Fruit fly (Drosophila melanogaster): Measurements from ENCODE around the gene B4.

The B4 gene

dm6 chr2L:13570982-13571426, 21.9 kb upstream of the B4 start (continued):
- no peak for TF ChIP-seq Camta (GFP tag; optimal IDR thresholded peaks at IDR 0.05)
- peak in 1 of 2 experiments; percentile 3 for TF ChIP-seq Hr78 (GFP tag; optimal IDR thresholded peaks at IDR 0.05)
- TF ChIP-seq Stat92E (GFP tag; optimal IDR thresholded peaks at IDR 0.05): no peak
- TF ChIP-seq Ada2b (GFP tag; IDR thresholded peaks at IDR 0.05): peak; percentile 5; the same call in 1 of the 2 replicates
- no peak for TF ChIP-seq run (tag; optimal IDR thresholded peaks at IDR 0.05)
- TF ChIP-seq CG12391 (tag; optimal IDR thresholded peaks at IDR 0.05): peak; percentile 43
- no peak for TF ChIP-seq Sry-β (GFP tag; optimal IDR thresholded peaks at IDR 0.05)
- no peak for TF ChIP-seq E2f1 (GFP tag; IDR thresholded peaks at IDR 0.05)
- no peak for TF ChIP-seq pum (GFP tag; optimal IDR thresholded peaks at IDR 0.05)
- no peak for TF ChIP-seq CG17328 (GFP tag; IDR thresholded peaks at IDR 0.05)
- TF ChIP-seq ATbp (GFP tag; optimal IDR thresholded peaks at IDR 0.05): peak; percentile 29
- no peak for TF ChIP-seq Dip2 (GFP tag; IDR thresholded peaks at IDR 0.05)
- TF ChIP-seq Max (GFP tag; optimal IDR thresholded peaks at IDR 0.05): peak; percentile 4
- TF ChIP-seq hkb (optimal IDR thresholded peaks at IDR 0.05): no peak
- TF ChIP-seq hkb (GFP tag; IDR thresholded peaks at IDR 0.05): peak; percentile 54
- TF ChIP-seq nom (GFP tag; optimal IDR thresholded peaks at IDR 0.05): peak; percentile 89
- no peak for TF ChIP-seq YL-1 (GFP tag; optimal IDR thresholded peaks at IDR 0.05)
- TF ChIP-seq kah (GFP tag; optimal IDR thresholded peaks at IDR 0.05): no peak
- no peak for TF ChIP-seq CG17186 (GFP tag; optimal IDR thresholded peaks at IDR 0.05)
- peak; percentile 1 for TF ChIP-seq CG15601 (tag; optimal IDR thresholded peaks at IDR 0.05)
- peak; percentile 14 for TF ChIP-seq CG13775 (GFP tag; optimal IDR thresholded peaks at IDR 0.05)
- no peak for TF ChIP-seq CG10431 (GFP tag; optimal IDR thresholded peaks at IDR 0.05)
- no peak for TF ChIP-seq cad (GFP tag; optimal IDR thresholded peaks at IDR 0.05)
- TF ChIP-seq CG16779 (GFP tag; IDR thresholded peaks at IDR 0.05): no peak
- TF ChIP-seq CG7839 (tag; optimal IDR thresholded peaks at IDR 0.05): peak; percentile 35
- TF ChIP-seq fu2 (GFP tag; optimal IDR thresholded peaks at IDR 0.05): no peak
- peak; percentile 64 for TF ChIP-seq CG6689 (GFP tag; IDR thresholded peaks at IDR 0.05)
- TF ChIP-seq B-H2 (GFP tag; optimal IDR thresholded peaks at IDR 0.05): no peak
- no peak for TF ChIP-seq ssp (GFP tag; IDR thresholded peaks at IDR 0.05)
- TF ChIP-seq CG4617 (GFP tag; optimal IDR thresholded peaks at IDR 0.05; ENCODE audit: borderline replicate concordance): no peak
- TF ChIP-seq amos (GFP tag; IDR thresholded peaks at IDR 0.05; ENCODE audit: partially characterized antibody): no peak
- TF ChIP-seq D19A (tag; optimal IDR thresholded peaks at IDR 0.05): peak; percentile 28
- TF ChIP-seq CG31388 (GFP tag; optimal IDR thresholded peaks at IDR 0.05): no peak
- no peak for TF ChIP-seq CG10565 (GFP tag; optimal IDR thresholded peaks at IDR 0.05)
- TF ChIP-seq sima (GFP tag; optimal IDR thresholded peaks at IDR 0.05): no peak
- TF ChIP-seq CG4854 (GFP tag; optimal IDR thresholded peaks at IDR 0.05): no peak
- no peak for TF ChIP-seq CG15011 (GFP tag; optimal IDR thresholded peaks at IDR 0.05)
- no peak for TF ChIP-seq CG30431 (GFP tag; optimal IDR thresholded peaks at IDR 0.05)
- peak; percentile 37 for TF ChIP-seq tio (GFP tag; optimal IDR thresholded peaks at IDR 0.05)
- no peak for TF ChIP-seq ap (GFP tag; IDR thresholded peaks at IDR 0.05)
- peak; percentile 39 for TF ChIP-seq az2 (GFP tag; optimal IDR thresholded peaks at IDR 0.05)
- TF ChIP-seq ro (GFP tag; IDR thresholded peaks at IDR 0.05): no peak
- no peak for TF ChIP-seq CG34422 (GFP tag; IDR thresholded peaks at IDR 0.05)
- no peak for TF ChIP-seq CG10654 (GFP tag; optimal IDR thresholded peaks at IDR 0.05)
- TF ChIP-seq sc (optimal IDR thresholded peaks at IDR 0.05): no peak
- TF ChIP-seq sc (GFP tag; optimal IDR thresholded peaks at IDR 0.05): peak; percentile 5

All from whole organism, embryonic.